Worm (Caenorhabditis elegans) whole organism, L1 larva: Measurements from ENCODE around the gene prx-14.

Experiments used
- C34B4.2 ChIP-seq: sonication (generic microtip); optimal IDR thresholded peaks from 2 replicates; lab custom pipeline; 2017; ENCODE audit warnings: mild to moderate bottlenecking, missing genetic modification characterization, missing compliant biosample characterization
- Y116A8C.19 ChIP-seq: sonication (generic microtip); optimal IDR thresholded peaks from 2 replicates; lab custom pipeline; 2016; ENCODE audit warnings: missing compliant biosample characterization, missing genetic modification characterization, borderline replicate concordance
- alr-1 ChIP-seq: fragments of 200-800 bp; sonication (Bioruptor generic); optimal IDR thresholded peaks from 2 replicates; lab custom pipeline; 2018; ENCODE audit warnings: borderline replicate concordance, mild to moderate bottlenecking, missing genetic modification characterization, missing compliant biosample characterization
- blmp-1 ChIP-seq: fragments of 150-350 bp; optimal IDR thresholded peaks from 2 replicates; lab custom pipeline; 2014; ENCODE audit warnings: missing biosample characterization, missing genetic modification characterization
- ceh-63 ChIP-seq: fragments of 200-800 bp; sonication (Bioruptor generic); optimal IDR thresholded peaks from 2 replicates; lab custom pipeline; 2018; ENCODE audit warnings: mild to moderate bottlenecking, missing genetic modification characterization, missing compliant biosample characterization
- ceh-82 ChIP-seq, 3 experiments: fragments of 150-350 bp in 1 of 3; sonication (generic microtip) in 2 of 3; optimal IDR thresholded peaks; 2 replicates each; lab custom pipeline; 2014 to 2017; ENCODE audit warnings: missing biosample characterization in 3 of 3, missing genetic modification characterization in 3 of 3
- ceh-88 ChIP-seq: fragments of 200-800 bp; sonication (Bioruptor generic); IDR thresholded peaks from 2 replicates; pipeline ENCODE4 v1.3.6; 2022; ENCODE audit warnings: missing genetic modification characterization, missing compliant biosample characterization
- ceh-90 ChIP-seq: sonication (generic microtip); optimal IDR thresholded peaks from 2 replicates; lab custom pipeline; 2016; ENCODE audit warnings: missing genetic modification characterization, missing compliant biosample characterization
- dpl-1 ChIP-seq, 3 experiments: fragments of 150-350 bp in 2 of 3; sonication (generic microtip) in 1 of 3; optimal IDR thresholded peaks; 2 replicates each; lab custom pipeline; 2014 to 2017; ENCODE audit warnings: missing biosample characterization in 3 of 3, missing genetic modification characterization in 3 of 3, missing genetic modification reagents in 3 of 3
- dsc-1 ChIP-seq: sonication (generic microtip); optimal IDR thresholded peaks from 2 replicates; lab custom pipeline; 2016; ENCODE audit warnings: mild to moderate bottlenecking, missing genetic modification characterization, missing compliant biosample characterization
- efl-1 ChIP-seq, 4 experiments: fragments of 150-350 bp; optimal IDR thresholded peaks in 3 of 4; peaks in 1 of 4; 1 replicate in 1 of 4; 2 replicates in 3 of 4; lab custom pipeline; 2014; ENCODE audit warnings: missing biosample characterization in 2 of 4, missing genetic modification characterization in 2 of 4, missing genetic modification reagents in 2 of 4
- efl-3 ChIP-seq: fragments of 200-800 bp; sonication (Bioruptor generic); optimal IDR thresholded peaks from 2 replicates; lab custom pipeline; 2018; ENCODE audit warnings: mild to moderate bottlenecking, missing genetic modification characterization, missing compliant biosample characterization
- egl-27 ChIP-seq, 2 experiments: fragments of 150-350 bp in 1 of 2; sonication (generic microtip); optimal IDR thresholded peaks; 3 replicates each; lab custom pipeline; 2017 to 2018; ENCODE audit warnings: missing biosample characterization in 2 of 2, missing genetic modification characterization in 2 of 2, missing genetic modification reagents in 2 of 2
- elt-3 ChIP-seq, 6 experiments: fragments of 150-350 bp in 1 of 6; sonication (generic microtip); optimal IDR thresholded peaks; 2 replicates each; lab custom pipeline; 2017 to 2018; ENCODE audit warnings: missing biosample characterization in 6 of 6, missing genetic modification characterization in 6 of 6, inconsistent platforms in 1 of 6
- fkh-4 ChIP-seq: sonication (generic microtip); optimal IDR thresholded peaks from 2 replicates; lab custom pipeline; 2016; ENCODE audit warnings: missing compliant biosample characterization, missing genetic modification characterization, borderline replicate concordance
- fos-1 ChIP-seq: fragments of 150-350 bp; optimal IDR thresholded peaks from 2 replicates; lab custom pipeline; 2014; ENCODE audit warnings: missing biosample characterization, missing genetic modification characterization
- grh-1 ChIP-seq: fragments of 200-800 bp; sonication (Bioruptor generic); IDR thresholded peaks from 2 replicates; pipeline ENCODE4 v1.3.6; 2022; ENCODE audit warnings: missing genetic modification reagents, missing genetic modification characterization, missing compliant biosample characterization
- hlh-4 ChIP-seq: sonication (generic microtip); optimal IDR thresholded peaks from 2 replicates; lab custom pipeline; 2016; ENCODE audit warnings: mild to moderate bottlenecking, missing genetic modification characterization, missing compliant biosample characterization
- hpl-2 ChIP-seq: fragments of 150-350 bp; optimal IDR thresholded peaks from 2 replicates; lab custom pipeline; 2014; ENCODE audit warnings: missing biosample characterization, missing genetic modification reagents, missing genetic modification characterization
- irx-1 ChIP-seq: sonication (generic microtip); optimal IDR thresholded peaks from 2 replicates; lab custom pipeline; 2016; ENCODE audit warnings: missing genetic modification characterization, missing compliant biosample characterization
- lin-13 ChIP-seq: fragments of 150-350 bp; optimal IDR thresholded peaks from 2 replicates; lab custom pipeline; 2014; ENCODE audit warnings: missing biosample characterization, missing genetic modification reagents, missing genetic modification characterization
- lin-14 ChIP-seq: fragments of 200-800 bp; sonication (Bioruptor generic); optimal IDR thresholded peaks from 2 replicates; lab custom pipeline; 2018; ENCODE audit warnings: mild to moderate bottlenecking, missing genetic modification characterization, moderate library complexity, missing compliant biosample characterization
- lin-35 ChIP-seq, 2 experiments: fragments of 150-350 bp; optimal IDR thresholded peaks; 2 replicates each; lab custom pipeline; 2014; ENCODE audit warnings: missing biosample characterization in 2 of 2, missing genetic modification characterization in 2 of 2, missing genetic modification reagents in 2 of 2
- lsy-2 ChIP-seq, 2 experiments: fragments of 150-350 bp; optimal IDR thresholded peaks; 2 replicates each; lab custom pipeline; 2014; ENCODE audit warnings: missing biosample characterization in 2 of 2, missing genetic modification characterization in 2 of 2
- mab-9 ChIP-seq: fragments of 200-800 bp; sonication (Bioruptor generic); IDR thresholded peaks from 2 replicates; pipeline ENCODE4 v1.3.6; 2022; ENCODE audit warnings: missing genetic modification reagents, missing genetic modification characterization, missing compliant biosample characterization
- mdl-1 ChIP-seq, 2 experiments: fragments of 150-350 bp; optimal IDR thresholded peaks; 2 replicates each; lab custom pipeline; 2014 to 2017; ENCODE audit warnings: missing biosample characterization in 2 of 2, missing genetic modification characterization in 2 of 2, inconsistent platforms in 1 of 2
- mep-1 ChIP-seq: fragments of 150-350 bp; optimal IDR thresholded peaks from 2 replicates; lab custom pipeline; 2014; ENCODE audit warnings: missing biosample characterization, missing genetic modification characterization
- nhr-11 ChIP-seq: fragments of 150-350 bp; optimal IDR thresholded peaks from 2 replicates; lab custom pipeline; 2014; ENCODE audit warnings: missing biosample characterization, missing genetic modification characterization
- nhr-12 ChIP-seq: sonication (generic microtip); optimal IDR thresholded peaks from 2 replicates; lab custom pipeline; 2017; ENCODE audit warnings: missing biosample characterization, missing genetic modification characterization
- nhr-19 ChIP-seq: fragments of 200-800 bp; sonication (Bioruptor generic); conservative IDR thresholded peaks from 2 replicates; pipeline ENCODE4 v1.3.6; 2022; ENCODE audit warnings: missing genetic modification characterization, missing compliant biosample characterization
- nhr-20 ChIP-seq: sonication (generic microtip); optimal IDR thresholded peaks from 2 replicates; lab custom pipeline; 2016; ENCODE audit warnings: mild to moderate bottlenecking, missing genetic modification characterization, missing compliant biosample characterization
- nhr-237 ChIP-seq: fragments of 150-350 bp; optimal IDR thresholded peaks from 2 replicates; lab custom pipeline; 2014; ENCODE audit warnings: missing biosample characterization, missing genetic modification characterization
- nhr-28 ChIP-seq: fragments of 150-350 bp; optimal IDR thresholded peaks from 2 replicates; lab custom pipeline; 2014; ENCODE audit warnings: missing biosample characterization, missing genetic modification characterization
- nhr-76 ChIP-seq: sonication (generic microtip); optimal IDR thresholded peaks from 2 replicates; lab custom pipeline; 2017; ENCODE audit warnings: missing biosample characterization, missing genetic modification characterization
- nhr-90 ChIP-seq: sonication (generic microtip); optimal IDR thresholded peaks from 2 replicates; lab custom pipeline; 2016; ENCODE audit warnings: mild to moderate bottlenecking, missing genetic modification characterization, missing compliant biosample characterization; ENCODE audit not compliant: poor library complexity
- pax-3 ChIP-seq: fragments of 200-800 bp; sonication (Bioruptor generic); optimal IDR thresholded peaks from 2 replicates; lab custom pipeline; 2018; ENCODE audit warnings: mild to moderate bottlenecking, missing genetic modification characterization, moderate library complexity, missing compliant biosample characterization
- rnt-1 ChIP-seq: sonication (generic microtip); optimal IDR thresholded peaks from 2 replicates; lab custom pipeline; 2016; ENCODE audit warnings: mild to moderate bottlenecking, missing genetic modification characterization, moderate library complexity, missing compliant biosample characterization
- snpc-4 ChIP-seq: fragments of 150-350 bp; optimal IDR thresholded peaks from 2 replicates; lab custom pipeline; 2014; ENCODE audit warnings: missing biosample characterization, missing genetic modification characterization
- snu-23 ChIP-seq: sonication (generic microtip); optimal IDR thresholded peaks from 2 replicates; lab custom pipeline; 2016; ENCODE audit warnings: missing genetic modification characterization, missing compliant biosample characterization
- sox-4 ChIP-seq: sonication (generic microtip); optimal IDR thresholded peaks from 2 replicates; lab custom pipeline; 2016; ENCODE audit warnings: missing genetic modification characterization, missing compliant biosample characterization
- tlp-1 ChIP-seq: fragments of 150-350 bp; optimal IDR thresholded peaks from 2 replicates; lab custom pipeline; 2014; ENCODE audit warnings: missing biosample characterization, missing genetic modification characterization
- unc-130 ChIP-seq: fragments of 150-350 bp; optimal IDR thresholded peaks from 2 replicates; lab custom pipeline; 2017; ENCODE audit warnings: missing biosample characterization, missing genetic modification characterization, inconsistent platforms
- unc-62 ChIP-seq: fragments of 150-350 bp; optimal IDR thresholded peaks from 2 replicates; lab custom pipeline; 2014; ENCODE audit warnings: missing biosample characterization, missing genetic modification reagents, missing genetic modification characterization
- ztf-4 ChIP-seq: fragments of 150-350 bp; optimal IDR thresholded peaks from 2 replicates; lab custom pipeline; 2014; ENCODE audit warnings: missing biosample characterization, missing genetic modification characterization

Gene prx-14

ce11 chrIV:11143228-11143444, 39.8 kb upstream of the prx-14 start, which contains the start of gene F01G4.4:
TSS of gene F01G4.4 (plus strand) at chrIV:11143345.
- no peak for TF ChIP-seq unc-130
- no peak for TF ChIP-seq fkh-4 (tag; lab: Kevin White, UChicago)
- no peak for TF ChIP-seq lsy-2 (tag; optimal IDR thresholded peaks at IDR 0.05; lab: Kevin White, UChicago)
- no peak for TF ChIP-seq efl-3 (GFP tag; lab: Kevin White, UChicago)
- no peak for TF ChIP-seq Y116A8C.19 (tag; lab: Kevin White, UChicago)
- TF ChIP-seq ztf-4 (tag; lab: Kevin White, UChicago), result no peak
- no peak for TF ChIP-seq nhr-237
- TF ChIP-seq egl-27 (tag; optimal IDR thresholded peaks at IDR 0.05; lab: Kevin White, UChicago), result no peak
- TF ChIP-seq mdl-1 (tag; optimal IDR thresholded peaks at IDR 0.05; lab: Kevin White, UChicago), result no peak

- TF ChIP-seq hlh-4 (no peak), lin-35 (GFP tag; optimal IDR thresholded peaks at IDR 0.05; lab: Kevin White, UChicago) (peak in 1 of 2 experiments; percentile 20), efl-3 (GFP tag; lab: Kevin White, UChicago) (no peak), unc-62 (GFP tag; lab: Kevin White, UChicago) (no peak), efl-1 (optimal IDR thresholded peaks at IDR 0.05; lab: Kevin White, UChicago) (no peak), efl-1 (GFP tag; optimal IDR thresholded peaks at IDR 0.05 in 1 of 2; lab: Kevin White, UChicago) (peak; percentile 50 to 92), nhr-19 (GFP tag; lab: Robert Waterston, UW) (no peak), nhr-237 (no peak), tlp-1 (tag; lab: Kevin White, UChicago) (no peak), alr-1 (tag; lab: Kevin White, UChicago) (no peak), nhr-20 (tag; lab: Kevin White, UChicago) (no peak), ceh-63 (GFP tag; lab: Kevin White, UChicago) (no peak), elt-3 (tag; optimal IDR thresholded peaks at IDR 0.05; lab: Kevin White, UChicago) (no peak), dpl-1 (GFP tag; optimal IDR thresholded peaks at IDR 0.05; lab: Kevin White, UChicago) (peak in 1 of 3 experiments; percentile 35), dsc-1 (tag; lab: Kevin White, UChicago) (no peak), nhr-90 (tag; lab: Kevin White, UChicago) (no peak)
Observed at ce11 chrIV:11145929-11146339, 37.0 kb upstream of the prx-14 start.

ce11 chrIV:11146492-11146891, 36.4 kb upstream of the prx-14 start:
- TF ChIP-seq mab-9 (GFP tag; lab: Robert Waterston, UW) (no peak), lin-13 (GFP tag; lab: Kevin White, UChicago) (no peak), lsy-2 (tag; optimal IDR thresholded peaks at IDR 0.05; lab: Kevin White, UChicago) (no peak), nhr-12 (tag; lab: Kevin White, UChicago) (no peak), snpc-4 (tag; lab: Kevin White, UChicago) (no peak), unc-62 (GFP tag; lab: Kevin White, UChicago) (no peak), mep-1 (no peak), sox-4 (tag; lab: Kevin White, UChicago) (no peak), ceh-90 (tag; lab: Kevin White, UChicago) (no peak), nhr-19 (GFP tag; lab: Robert Waterston, UW) (no peak), fkh-4 (tag; lab: Kevin White, UChicago) (no peak), grh-1 (GFP tag; lab: Robert Waterston, UW) (no peak), lin-14 (GFP tag; lab: Kevin White, UChicago) (no peak), nhr-11 (no peak), rnt-1 (tag; lab: Kevin White, UChicago) (no peak), dsc-1 (tag; lab: Kevin White, UChicago) (no peak), pax-3 (tag; lab: Kevin White, UChicago) (no peak), ztf-4 (tag; lab: Kevin White, UChicago) (no peak)

- TF ChIP-seq blmp-1, result no peak
- TF ChIP-seq sox-4 (tag; lab: Kevin White, UChicago), result no peak
- TF ChIP-seq snpc-4 (tag; lab: Kevin White, UChicago), result no peak
- no peak for TF ChIP-seq ceh-88 (GFP tag; lab: Robert Waterston, UW)
- TF ChIP-seq fos-1 (tag; lab: Kevin White, UChicago), result no peak
- TF ChIP-seq ceh-82 (tag; optimal IDR thresholded peaks at IDR 0.05; lab: Kevin White, UChicago), result no peak
- TF ChIP-seq nhr-28 (tag; lab: Kevin White, UChicago), result no peak
- TF ChIP-seq nhr-11, result no peak
- peak; percentile 31 for TF ChIP-seq snu-23 (GFP tag; lab: Kevin White, UChicago)
- TF ChIP-seq hpl-2 (GFP tag; lab: Kevin White, UChicago), result no peak
- no peak for TF ChIP-seq irx-1 (tag; lab: Kevin White, UChicago)
- no peak for TF ChIP-seq C34B4.2 (tag; lab: Kevin White, UChicago)
- TF ChIP-seq mab-9 (GFP tag; lab: Robert Waterston, UW), result no peak
- peak; percentile 26; the same call in 1 of the 2 replicates for TF ChIP-seq nhr-19 (GFP tag; lab: Robert Waterston, UW)
- no peak for TF ChIP-seq alr-1 (tag; lab: Kevin White, UChicago)
- TF ChIP-seq grh-1 (GFP tag; lab: Robert Waterston, UW), result no peak
- no peak for TF ChIP-seq nhr-76 (tag; lab: Kevin White, UChicago)
- TF ChIP-seq Y116A8C.19 (tag; lab: Kevin White, UChicago), result no peak
- no peak for TF ChIP-seq unc-62 (GFP tag; lab: Kevin White, UChicago)
Observed at ce11 chrIV:11146962-11147470, 35.9 kb upstream of the prx-14 start, which contains the start of gene pigq-1. TSS of gene pigq-1 (minus strand) at chrIV:11147247.
